Fruit fly (Drosophila melanogaster) whole organism: ENCODE measurements around the gene CG32573.

Experiments
- Dll ChIP-seq: fragments of >200 bp; optimal IDR thresholded peaks from 2 replicates; lab custom pipeline; 2017
- EcR ChIP-seq, 2 experiments: fragments of >200 bp; optimal IDR thresholded peaks; 2 replicates each; lab custom pipeline; 2017; ENCODE audit warnings: missing biosample characterization in 2 of 2, missing genetic modification characterization in 2 of 2, missing genetic modification reagents in 2 of 2
- pan ChIP-seq: fragments of >200 bp; optimal IDR thresholded peaks from 2 replicates; lab custom pipeline; 2017
- psq ChIP-seq: fragments of >200 bp; optimal IDR thresholded peaks from 2 replicates; lab custom pipeline; 2017
- usp ChIP-seq: fragments of >200 bp; optimal IDR thresholded peaks from 2 replicates; lab custom pipeline; 2017; ENCODE audit warnings: missing biosample characterization, missing genetic modification characterization, mixed read lengths

DNA sequence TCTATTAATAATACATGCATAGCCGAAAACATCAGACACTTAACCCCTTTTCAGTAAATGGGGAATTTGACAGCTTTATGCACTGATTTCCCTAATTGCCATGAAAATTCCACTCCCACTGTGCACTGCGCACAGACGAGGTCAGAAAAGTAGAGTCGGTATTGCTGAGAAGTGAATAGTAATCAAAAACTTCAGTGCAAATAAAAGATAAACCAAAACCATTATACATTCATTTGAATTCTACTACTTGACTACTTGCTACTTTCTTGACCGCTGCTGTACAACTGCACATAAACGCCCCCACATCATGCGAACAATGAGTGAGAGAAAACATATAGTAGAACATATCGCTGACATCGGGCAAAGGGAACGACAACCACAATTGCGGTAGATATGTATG lies 40.3 kb downstream of the CG32573 start:
- TF ChIP-seq usp (GFP tag; lab: Kevin White, UChicago) = no peak
- TF ChIP-seq EcR (GFP tag; optimal IDR thresholded peaks at IDR 0.05; lab: Kevin White, UChicago) = no peak
- no peak for TF ChIP-seq Dll (lab: Kevin White, UChicago)
- no peak for TF ChIP-seq psq (lab: Kevin White, UChicago)
- TF ChIP-seq pan (lab: Kevin White, UChicago) = no peak
